Fruit fly (Drosophila melanogaster) whole organism, larva: ENCODE results near the gene gry.

ENCODE experiments used
- noc ChIP-seq: fragments of 200-800 bp; sonication (Bioruptor generic); optimal IDR thresholded peaks from 3 replicates; lab custom pipeline; 2019; ENCODE audit warnings: missing biosample characterization, mild to moderate bottlenecking, missing genetic modification characterization, moderate library complexity

gry gene

dm6 chr3L:3224740-3225719 lies 26.1 kb downstream of the gry start, which contains the start of gene Larp4B:
Larp4B (plus strand) TSS chr3L:3224838.
- no peak for TF ChIP-seq noc

- no peak for TF ChIP-seq noc
These were observed 27.0 kb downstream of the gry start for dm6 chr3L:3225769-3226457.

- TF ChIP-seq noc: no peak
These were observed 27.5 kb downstream of the gry start for dm6 chr3L:3226458-3226783.

dm6 chr3L:3236319-3236718 lies 37.4 kb downstream of the gry start:
- TF ChIP-seq noc: no peak

DNA sequence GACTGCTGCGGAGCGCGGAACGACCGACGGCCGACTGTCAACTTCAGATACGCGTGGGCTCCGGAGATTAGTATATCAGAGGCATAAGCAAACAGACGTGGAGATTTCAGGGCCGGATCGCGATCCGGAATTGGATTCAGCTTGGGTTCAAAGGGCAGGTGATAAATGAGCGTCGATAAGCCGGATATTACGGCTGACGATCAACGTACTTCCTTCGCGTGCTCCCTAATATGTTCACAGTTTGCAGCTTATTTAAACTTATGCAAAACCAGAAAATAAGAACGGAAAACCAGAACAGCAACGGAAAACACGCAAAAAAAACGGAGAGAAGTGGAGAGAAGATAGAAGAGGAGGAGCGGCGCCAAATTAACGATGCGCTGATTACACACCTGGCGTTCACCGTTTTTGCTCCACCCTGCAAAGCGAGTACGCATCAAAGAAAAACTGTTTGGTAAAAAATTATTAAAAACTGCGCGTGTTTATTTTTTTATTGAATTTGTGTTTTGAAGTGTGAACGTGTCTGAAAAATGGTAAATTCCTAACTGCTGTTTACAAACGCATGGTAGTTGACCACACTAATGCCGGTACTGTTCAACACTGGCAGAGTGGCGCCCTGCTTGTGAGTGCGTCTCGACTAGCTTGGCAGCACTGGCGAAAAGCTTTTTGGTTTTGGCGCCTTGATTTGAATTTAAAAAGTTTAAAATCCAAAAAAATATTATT lies 40.3 kb downstream of the gry start, which contains the start of gene CG17746:
CG17746 (minus strand) TSS at position 546 of the 720 bp plus-strand sequence.
- no peak for TF ChIP-seq noc

DNA sequence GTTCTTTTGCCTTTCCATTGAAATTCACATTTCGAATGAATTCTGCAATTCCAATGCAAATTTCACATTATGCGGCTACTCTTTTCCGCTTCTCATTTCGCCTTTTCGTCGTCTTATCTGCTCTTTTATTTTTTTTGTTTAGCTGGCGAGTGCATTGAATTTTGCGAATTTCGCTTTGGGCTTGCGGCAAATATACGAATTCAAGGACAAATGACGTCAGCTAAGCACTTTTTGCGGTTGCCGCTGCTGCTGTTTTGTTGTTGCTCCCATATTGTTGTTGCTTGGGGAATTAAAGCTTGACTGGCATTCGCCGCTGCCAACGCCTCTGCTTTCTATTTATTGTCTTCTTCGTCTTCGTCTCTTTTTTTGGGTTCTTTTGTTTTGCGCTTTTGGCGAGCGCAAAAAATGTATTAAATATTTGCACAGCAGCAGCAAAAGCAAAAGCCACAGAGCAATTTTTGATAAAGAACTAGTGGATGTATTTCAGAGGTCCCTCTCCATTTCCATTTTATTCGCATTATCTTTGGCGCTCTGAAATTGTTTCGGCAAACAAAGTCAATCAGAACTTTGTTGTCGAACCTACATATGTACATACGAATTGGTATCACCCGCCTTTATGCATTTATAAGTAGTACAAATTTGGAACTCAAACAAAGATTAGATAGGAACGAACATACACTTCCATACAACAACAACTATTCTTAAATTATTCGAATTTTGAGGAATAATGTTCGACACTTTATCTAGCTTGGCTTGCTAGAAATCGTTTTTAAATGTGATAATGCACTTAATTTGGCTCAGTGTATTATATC lies 41.1 kb downstream of the gry start:
- peak; percentile 61 for TF ChIP-seq noc

dm6 chr3L:3240597-3241367 lies 41.9 kb downstream of the gry start:
- no peak for TF ChIP-seq noc

DNA sequence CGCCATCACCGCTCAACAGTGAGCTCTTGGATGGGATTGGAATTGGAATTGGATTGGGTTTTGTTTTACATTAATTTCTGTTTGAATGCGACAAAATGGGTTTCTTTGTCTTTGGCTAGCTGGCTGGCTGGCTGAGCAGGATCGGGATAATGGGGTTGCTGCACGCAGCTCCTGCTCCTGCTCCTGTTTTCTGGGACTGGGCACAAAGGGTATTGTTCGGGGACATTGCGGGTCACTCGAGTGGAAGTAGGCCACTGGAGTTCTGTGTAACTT lies 42.4 kb downstream of the gry start:
- no peak for TF ChIP-seq noc

dm6 chr3L:3242121-3243083 lies 43.5 kb downstream of the gry start:
- TF ChIP-seq noc: no peak

- no peak for TF ChIP-seq noc
These were observed 45.6 kb downstream of the gry start, which contains the start of gene CG12078 for dm6 chr3L:3244244-3245144. CG12078 (minus strand) TSS chr3L:3244294.

DNA sequence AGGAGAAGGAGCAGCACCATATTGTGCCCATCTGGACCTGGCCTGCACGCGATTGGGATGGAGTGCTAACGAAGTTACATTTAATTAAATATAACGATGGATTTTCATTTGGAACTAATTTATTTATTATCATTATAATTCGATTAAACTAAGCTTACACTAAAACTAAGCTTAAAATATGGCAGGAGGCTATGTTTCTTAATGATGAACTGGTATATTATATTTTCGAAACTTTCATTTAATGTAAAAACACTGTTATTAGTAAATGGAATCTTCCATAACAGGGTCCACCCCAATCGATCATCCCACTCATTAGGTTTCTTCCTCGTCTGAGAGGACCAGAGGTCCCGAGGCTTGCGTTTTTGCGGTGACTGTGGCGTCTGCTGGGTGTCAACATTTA lies 46.3 kb downstream of the gry start:
- no peak for TF ChIP-seq noc

dm6 chr3L:3246378-3247129 lies 47.7 kb downstream of the gry start:
- TF ChIP-seq noc: no peak
